Fruit fly (Drosophila melanogaster) whole organism, adult: Measurements from ENCODE around the gene wrd.
A peak's percentile ranks its signal among the peaks of the same experiment; 100 is the strongest.

Experiments
- Mnt ChIP-seq: fragments of 200-800 bp; sonication (Bioruptor generic); optimal IDR thresholded peaks from 2 replicates; lab custom pipeline; 2016; ENCODE audit warnings: missing biosample characterization, mild to moderate bottlenecking, missing genetic modification characterization
- kay ChIP-seq: fragments of 200-800 bp; sonication (Bioruptor generic); peaks from one replicate; lab custom pipeline; 2016; ENCODE audit warnings: missing biosample characterization, missing genetic modification characterization, borderline replicate concordance
- toe ChIP-seq: fragments of 200-800 bp; sonication (Bioruptor generic); optimal IDR thresholded peaks from 2 replicates; lab custom pipeline; 2016; ENCODE audit warnings: missing biosample characterization, missing genetic modification characterization

DNA sequence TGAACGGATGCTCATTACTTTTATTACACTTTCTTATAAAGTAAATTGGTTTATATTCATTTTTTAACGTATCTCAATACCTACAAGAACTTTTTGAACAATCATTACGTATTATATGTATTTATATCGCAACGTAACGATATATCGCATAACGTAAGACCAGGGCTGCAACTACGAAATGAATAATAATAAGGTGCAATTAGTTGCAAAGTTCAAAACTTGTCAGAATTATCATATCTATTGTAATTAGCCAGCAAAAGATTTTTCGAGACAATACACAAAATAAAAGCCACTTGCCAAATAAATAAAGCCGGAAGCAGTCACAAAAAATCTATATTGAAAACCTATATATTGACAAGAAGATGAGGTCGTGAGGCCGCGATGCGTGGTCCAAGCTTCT is 47.7 kb downstream of the wrd start:
- no peak for TF ChIP-seq kay (GFP tag; lab: Kevin White, UChicago)
- peak; percentile 69 for TF ChIP-seq toe (GFP tag; lab: Kevin White, UChicago)
- peak; percentile 29 for TF ChIP-seq Mnt (GFP tag; lab: Kevin White, UChicago)
